Worm (Caenorhabditis elegans): Measurements from ENCODE around the gene Y110A2AL.6.

Gene Y110A2AL.6

DNA sequence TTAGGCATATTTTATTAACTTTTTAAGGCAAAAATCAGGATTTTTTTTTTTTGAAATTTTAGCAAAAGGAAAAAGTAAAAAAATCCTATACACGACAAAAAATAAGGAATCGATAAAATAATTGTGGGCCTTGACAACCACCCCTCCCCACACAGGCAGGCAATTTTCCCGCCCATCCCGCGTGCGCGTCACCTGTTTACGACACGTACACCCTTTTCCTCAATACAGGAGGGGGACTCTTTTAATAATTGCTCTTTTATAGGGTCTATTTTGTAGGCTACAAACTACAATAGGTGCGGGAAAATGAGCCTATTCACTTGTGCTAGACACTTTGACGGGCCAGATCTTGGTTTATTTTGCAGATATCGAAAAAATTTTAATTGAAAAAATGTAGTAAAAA, 8.9 kb downstream of the Y110A2AL.6 start:
- TF ChIP-seq unc-62 (GFP tag; optimal IDR thresholded peaks at IDR 0.05 in 1 of 2) = no peak
- no peak for TF ChIP-seq unc-62 (tag; optimal IDR thresholded peaks at IDR 0.05)
- TF ChIP-seq set-16 (GFP tag; IDR thresholded peaks at IDR 0.05) = no peak
- 0 out of 2 replicates have a peak, but pooled peaks have one; percentile 11 for TF ChIP-seq php-3 (GFP tag; IDR thresholded peaks at IDR 0.05)
- no peak for TF ChIP-seq daf-16 (GFP tag; optimal IDR thresholded peaks at IDR 0.05)
- TF ChIP-seq daf-16 (tag; optimal IDR thresholded peaks at IDR 0.05) = peak; percentile 39
- peak; percentile 55 for TF ChIP-seq hlh-30 (tag; optimal IDR thresholded peaks at IDR 0.05; ENCODE audit: insufficient read depth)

DNA sequence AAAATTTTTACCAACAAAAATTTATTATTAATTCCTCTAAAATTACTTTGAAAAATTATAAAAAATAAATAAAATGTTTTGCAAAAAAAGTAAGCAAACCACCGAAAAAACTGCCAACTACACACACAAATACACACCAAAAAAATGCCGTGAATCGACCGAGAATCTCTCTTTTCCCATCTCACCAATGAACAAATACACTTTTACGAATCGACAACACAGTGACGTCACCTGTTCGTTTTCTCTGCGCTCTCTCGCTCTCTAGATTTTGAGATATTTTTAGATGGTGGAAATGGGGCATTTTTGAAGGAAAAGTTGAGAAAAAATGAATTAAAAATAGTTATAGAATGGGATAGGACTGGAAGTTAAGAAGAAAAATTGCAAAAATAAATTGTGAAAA, 9.3 kb downstream of the Y110A2AL.6 start:
- no peak for TF ChIP-seq mxl-2 (GFP tag; conservative IDR thresholded peaks at IDR 0.05)
- peak; percentile 53 for TF ChIP-seq nhr-28 (tag; optimal IDR thresholded peaks at IDR 0.05)
- no peak for TF ChIP-seq pha-4 (GFP tag; IDR thresholded peaks at IDR 0.05)
- peak; percentile 50 for TF ChIP-seq pha-4 (tag; optimal IDR thresholded peaks at IDR 0.05)
- TF ChIP-seq aha-1 (tag) = peak; percentile 36
- no peak for TF ChIP-seq zag-1 (tag; optimal IDR thresholded peaks at IDR 0.05)
- TF ChIP-seq lsy-2 (tag; optimal IDR thresholded peaks at IDR 0.05) = peak in 1 of 2 experiments; percentile 38
- TF ChIP-seq daf-16 (GFP tag; optimal IDR thresholded peaks at IDR 0.05) = peak in 1 of 2 experiments; percentile 11
- peak; percentile 40 for TF ChIP-seq daf-16 (tag; optimal IDR thresholded peaks at IDR 0.05)
- no peak for TF ChIP-seq nhr-10 (tag; optimal IDR thresholded peaks at IDR 0.05)
- TF ChIP-seq dmd-6 (GFP tag; IDR thresholded peaks at IDR 0.05) = peak; percentile 22; the same call in 1 of the 2 replicates
- TF ChIP-seq nhr-6 (tag; optimal IDR thresholded peaks at IDR 0.05) = peak; percentile 25
- peak; percentile 9 for TF ChIP-seq hlh-11 (tag; optimal IDR thresholded peaks at IDR 0.05)

DNA sequence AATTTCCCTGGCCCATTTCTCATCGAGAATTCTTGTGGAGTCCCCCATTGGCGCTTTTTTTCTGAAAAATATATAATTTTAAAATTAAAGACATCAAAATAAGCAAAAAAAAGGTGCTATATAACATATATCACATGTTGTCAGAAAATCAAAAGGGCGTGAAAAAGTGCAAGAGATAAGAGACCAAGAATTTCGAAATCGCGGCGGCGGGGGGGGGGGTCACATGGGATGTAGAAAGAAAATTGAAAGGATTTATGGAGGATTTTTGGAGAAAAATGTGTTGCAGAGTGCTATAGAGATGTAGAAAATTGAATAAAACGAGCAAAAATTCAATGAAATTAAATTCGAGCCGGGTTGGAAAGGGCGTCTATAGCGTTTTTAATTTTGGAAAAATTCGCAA, 10.3 kb downstream of the Y110A2AL.6 start, which contains the start of gene K12H6.6:
TSS of gene K12H6.6 (minus strand) at position 61 of the 400 bp plus-strand sequence.
- TF ChIP-seq lsy-2 (tag; optimal IDR thresholded peaks at IDR 0.05) = peak in 1 of 2 experiments; percentile 24
- TF ChIP-seq daf-16 (GFP tag; optimal IDR thresholded peaks at IDR 0.05) = no peak
- peak; percentile 2 for TF ChIP-seq daf-16 (tag; optimal IDR thresholded peaks at IDR 0.05)
- peak; percentile 17 for TF ChIP-seq nhr-28 (tag; optimal IDR thresholded peaks at IDR 0.05)
- peak; percentile 81 for TF ChIP-seq hlh-30 (tag; optimal IDR thresholded peaks at IDR 0.05; ENCODE audit: insufficient read depth)
- TF ChIP-seq mxl-3 (GFP tag; optimal IDR thresholded peaks at IDR 0.05) = no peak
- TF ChIP-seq hlh-11 (tag; optimal IDR thresholded peaks at IDR 0.05) = peak; percentile 29
- 0 out of 2 replicates have a peak, but pooled peaks have one; percentile 19 for TF ChIP-seq dmd-6 (GFP tag; IDR thresholded peaks at IDR 0.05)
- TF ChIP-seq ceh-32 (tag; optimal IDR thresholded peaks at IDR 0.05; ENCODE audit: poor library complexity) = no peak
- TF ChIP-seq gei-8 (GFP tag; optimal IDR thresholded peaks at IDR 0.05) = no peak
- TF ChIP-seq dve-1 (tag; optimal IDR thresholded peaks at IDR 0.05; ENCODE audit: insufficient read depth) = peak; percentile 11
- peak; percentile 65 for TF ChIP-seq aha-1 (tag)

DNA sequence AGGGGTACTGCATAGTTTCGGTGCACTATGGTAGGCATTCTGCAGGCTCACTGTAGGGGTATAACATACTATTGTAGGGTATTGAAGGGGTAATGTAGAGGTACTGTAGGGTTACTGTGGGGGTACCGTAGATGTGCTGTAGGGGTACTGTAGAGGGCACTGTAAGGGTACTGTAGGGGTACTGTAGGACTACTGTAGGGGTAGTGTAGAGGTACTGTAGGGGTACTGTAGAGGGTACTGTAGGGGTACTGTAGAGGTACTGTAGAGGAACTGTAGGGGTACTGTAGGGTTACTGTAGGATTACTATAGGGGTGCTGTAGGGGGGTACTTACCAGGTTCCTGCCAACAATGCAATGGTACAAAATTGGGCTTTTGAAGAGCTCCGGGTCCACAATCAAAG, 11.3 kb downstream of the Y110A2AL.6 start:
- 0 out of 2 replicates have a peak, but pooled peaks have one; percentile 21 for TF ChIP-seq dmd-8 (GFP tag; IDR thresholded peaks at IDR 0.05)
- 0 out of 2 replicates have a peak, but pooled peaks have one; percentile 19 for TF ChIP-seq arid-1 (GFP tag; conservative IDR thresholded peaks at IDR 0.05)
- TF ChIP-seq Y75B8A.6 (GFP tag; IDR thresholded peaks at IDR 0.05) = no peak
- TF ChIP-seq ceh-32 (tag; optimal IDR thresholded peaks at IDR 0.05; ENCODE audit: poor library complexity) = no peak
- no peak for TF ChIP-seq nhr-41 (GFP tag; IDR thresholded peaks at IDR 0.05)
- TF ChIP-seq lim-7 (GFP tag; IDR thresholded peaks at IDR 0.05) = peak; percentile 35; the same call in 1 of the 2 replicates
- TF ChIP-seq dmd-9 (GFP tag; IDR thresholded peaks at IDR 0.05) = no peak
- TF ChIP-seq unc-39 (tag; optimal IDR thresholded peaks at IDR 0.05) = no peak
- TF ChIP-seq ceh-20 (GFP tag; IDR thresholded peaks at IDR 0.05) = no peak
- TF ChIP-seq F10B5.3 (tag; optimal IDR thresholded peaks at IDR 0.05) = no peak
- TF ChIP-seq F44E2.7 (GFP tag; IDR thresholded peaks at IDR 0.05) = 0 out of 2 replicates have a peak, but pooled peaks have one; percentile 53
- TF ChIP-seq lin-29 (GFP tag; IDR thresholded peaks at IDR 0.05) = no peak
- TF ChIP-seq snpc-1.2 (GFP tag; IDR thresholded peaks at IDR 0.05) = peak; percentile 40; the same call in 1 of the 2 replicates
